Worm (Caenorhabditis elegans) whole organism, L3 larva: Measurements from ENCODE around the gene trim-21.

Experiments used
- R02D3.7 ChIP-seq: fragments of 150-350 bp; optimal IDR thresholded peaks from 2 replicates; lab custom pipeline; 2014; ENCODE audit warnings: missing biosample characterization, missing genetic modification characterization
- ZK546.5 ChIP-seq: sonication (generic microtip); optimal IDR thresholded peaks from 2 replicates; lab custom pipeline; 2017; ENCODE audit warnings: missing biosample characterization, missing genetic modification characterization
- aly-2 ChIP-seq: fragments of 150-350 bp; optimal IDR thresholded peaks from 2 replicates; lab custom pipeline; 2014; ENCODE audit warnings: missing biosample characterization, missing genetic modification characterization
- ama-1 ChIP-seq: fragments of 150-350 bp; optimal IDR thresholded peaks from 2 replicates; lab custom pipeline; 2018
- ceh-16 ChIP-seq: sonication (generic microtip); optimal IDR thresholded peaks from 2 replicates; lab custom pipeline; 2017; ENCODE audit warnings: missing biosample characterization, missing genetic modification characterization
- ceh-28 ChIP-seq: fragments of 150-350 bp; optimal IDR thresholded peaks from 2 replicates; lab custom pipeline; 2014; ENCODE audit warnings: missing biosample characterization, missing genetic modification reagents, missing genetic modification characterization
- ceh-82 ChIP-seq: fragments of 150-350 bp; optimal IDR thresholded peaks from 2 replicates; lab custom pipeline; 2014; ENCODE audit warnings: missing biosample characterization, missing genetic modification characterization
- ceh-9 ChIP-seq: sonication (generic microtip); optimal IDR thresholded peaks from 2 replicates; lab custom pipeline; 2018; ENCODE audit warnings: missing biosample characterization, missing genetic modification characterization
- egl-27 ChIP-seq: sonication (generic microtip); optimal IDR thresholded peaks from 4 replicates; lab custom pipeline; 2017; ENCODE audit warnings: missing biosample characterization, missing genetic modification reagents, missing genetic modification characterization
- egl-5 ChIP-seq: fragments of 150-350 bp; optimal IDR thresholded peaks from 2 replicates; lab custom pipeline; 2017; ENCODE audit warnings: missing biosample characterization, missing genetic modification reagents, missing genetic modification characterization, inconsistent platforms
- elt-1 ChIP-seq: fragments of 150-350 bp; optimal IDR thresholded peaks from 2 replicates; lab custom pipeline; 2014; ENCODE audit warnings: missing biosample characterization, missing genetic modification characterization
- elt-2 ChIP-seq: sonication (generic microtip); optimal IDR thresholded peaks from 2 replicates; lab custom pipeline; 2016; ENCODE audit warnings: missing genetic modification reagents, mild to moderate bottlenecking, missing genetic modification characterization, missing compliant biosample characterization
- elt-3 ChIP-seq, 3 experiments: fragments of 150-350 bp in 1 of 3; sonication (generic microtip) in 2 of 3; optimal IDR thresholded peaks; 2 replicates in 2 of 3; 4 replicates in 1 of 3; lab custom pipeline; 2014 to 2017; ENCODE audit warnings: missing biosample characterization in 3 of 3, missing genetic modification characterization in 3 of 3
- fkh-10 ChIP-seq: sonication (generic microtip); optimal IDR thresholded peaks from 2 replicates; lab custom pipeline; 2017; ENCODE audit warnings: missing biosample characterization, missing genetic modification reagents, missing genetic modification characterization
- fkh-2 ChIP-seq: fragments of 150-350 bp; optimal IDR thresholded peaks from 2 replicates; lab custom pipeline; 2014; ENCODE audit warnings: missing biosample characterization, missing genetic modification reagents, missing genetic modification characterization
- fos-1 ChIP-seq: fragments of 150-350 bp; optimal IDR thresholded peaks from 2 replicates; lab custom pipeline; 2014; ENCODE audit warnings: missing biosample characterization, missing genetic modification characterization
- hmg-11 ChIP-seq: sonication (generic microtip); optimal IDR thresholded peaks from 2 replicates; lab custom pipeline; 2016; ENCODE audit warnings: missing genetic modification characterization, missing compliant biosample characterization
- jun-1 ChIP-seq: fragments of 150-350 bp; optimal IDR thresholded peaks from 2 replicates; lab custom pipeline; 2014; ENCODE audit warnings: missing biosample characterization, missing genetic modification reagents, missing genetic modification characterization
- lin-15B ChIP-seq: fragments of 150-350 bp; optimal IDR thresholded peaks from 2 replicates; lab custom pipeline; 2014; ENCODE audit warnings: missing biosample characterization, missing genetic modification characterization
- lin-39 ChIP-seq: fragments of 150-350 bp; optimal IDR thresholded peaks from 2 replicates; lab custom pipeline; 2018; ENCODE audit warnings: missing biosample characterization, missing genetic modification reagents, missing genetic modification characterization
- mdl-1 ChIP-seq: fragments of 150-350 bp; optimal IDR thresholded peaks from 2 replicates; lab custom pipeline; 2014; ENCODE audit warnings: missing biosample characterization, missing genetic modification characterization
- mml-1 ChIP-seq: fragments of 150-350 bp; sonication (generic microtip); optimal IDR thresholded peaks from 3 replicates; lab custom pipeline; 2014; ENCODE audit warnings: missing biosample characterization, missing genetic modification characterization
- nfya-1 ChIP-seq: sonication (generic microtip); optimal IDR thresholded peaks from 2 replicates; lab custom pipeline; 2017; ENCODE audit warnings: missing genetic modification characterization, mild to moderate bottlenecking, missing compliant biosample characterization, antibody characterized with exemption, moderate library complexity; ENCODE audit not compliant: insufficient read depth
- nhr-11 ChIP-seq: fragments of 150-350 bp; optimal IDR thresholded peaks from 2 replicates; lab custom pipeline; 2014; ENCODE audit warnings: missing biosample characterization, missing genetic modification characterization
- nhr-237 ChIP-seq: fragments of 150-350 bp; optimal IDR thresholded peaks from 2 replicates; lab custom pipeline; 2014; ENCODE audit warnings: missing biosample characterization, missing genetic modification characterization
- nhr-43 ChIP-seq: sonication (generic microtip); optimal IDR thresholded peaks from 2 replicates; lab custom pipeline; 2016; ENCODE audit warnings: mild to moderate bottlenecking, missing genetic modification characterization, missing compliant biosample characterization; ENCODE audit not compliant: poor library complexity, severe bottlenecking
- nhr-67 ChIP-seq: fragments of 150-350 bp; optimal IDR thresholded peaks from 2 replicates; lab custom pipeline; 2014; ENCODE audit warnings: missing biosample characterization, missing genetic modification characterization
- nhr-76 ChIP-seq: fragments of 150-350 bp; sonication (generic microtip); optimal IDR thresholded peaks from 5 replicates; lab custom pipeline; 2014; ENCODE audit warnings: missing biosample characterization, missing genetic modification characterization
- nhr-77 ChIP-seq: fragments of 150-350 bp; optimal IDR thresholded peaks from 2 replicates; lab custom pipeline; 2014; ENCODE audit warnings: missing biosample characterization, missing genetic modification characterization
- pqm-1 ChIP-seq: fragments of 150-350 bp; optimal IDR thresholded peaks from 2 replicates; lab custom pipeline; 2017; ENCODE audit warnings: missing biosample characterization, missing genetic modification characterization, inconsistent platforms
- snpc-4 ChIP-seq: fragments of 150-350 bp; optimal IDR thresholded peaks from 2 replicates; lab custom pipeline; 2014; ENCODE audit warnings: missing biosample characterization, missing genetic modification characterization
- tbx-2 ChIP-seq: sonication (generic microtip); optimal IDR thresholded peaks from 2 replicates; lab custom pipeline; 2016; ENCODE audit warnings: mild to moderate bottlenecking, missing genetic modification characterization, missing compliant biosample characterization
- unc-39 ChIP-seq: sonication (generic microtip); optimal IDR thresholded peaks from 4 replicates; lab custom pipeline; 2017; ENCODE audit warnings: missing biosample characterization, missing genetic modification characterization
- unc-62 ChIP-seq: fragments of 150-350 bp; sonication (generic microtip); optimal IDR thresholded peaks from 4 replicates; lab custom pipeline; 2014; ENCODE audit warnings: missing biosample characterization, missing genetic modification reagents, missing genetic modification characterization
- zag-1 ChIP-seq: fragments of 150-350 bp; optimal IDR thresholded peaks from 2 replicates; lab custom pipeline; 2014; ENCODE audit warnings: missing biosample characterization, missing genetic modification characterization
- ztf-11 ChIP-seq: fragments of 150-350 bp; optimal IDR thresholded peaks from 2 replicates; lab custom pipeline; 2014; ENCODE audit warnings: missing biosample characterization, missing genetic modification characterization
- ztf-4 ChIP-seq: fragments of 150-350 bp; optimal IDR thresholded peaks from 2 replicates; lab custom pipeline; 2014; ENCODE audit warnings: missing biosample characterization, missing genetic modification characterization

The trim-21 gene

ce11 chrII:2295817-2296315 is 16.8 kb downstream of the trim-21 start, which contains the start of gene fbxc-25:
Gene fbxc-25, minus strand, starts transcription at chrII:2296265.
- TF ChIP-seq fkh-2 (tag; lab: Kevin White, UChicago) (no peak), tbx-2 (tag; lab: Kevin White, UChicago) (no peak), nhr-43 (tag; lab: Kevin White, UChicago) (no peak), elt-1 (tag; lab: Kevin White, UChicago) (no peak), fkh-10 (GFP tag; lab: Kevin White, UChicago) (no peak), mml-1 (tag; lab: Kevin White, UChicago) (no peak), nhr-67 (no peak), egl-27 (tag; lab: Kevin White, UChicago) (no peak), jun-1 (tag; lab: Kevin White, UChicago) (no peak), R02D3.7 (no peak), aly-2 (tag; lab: Kevin White, UChicago) (no peak), ceh-16 (tag; lab: Kevin White, UChicago) (no peak), pqm-1 (tag; lab: Kevin White, UChicago) (no peak), lin-15B (no peak), egl-5 (tag; lab: Kevin White, UChicago) (no peak), unc-62 (no peak), elt-3 (tag; optimal IDR thresholded peaks at IDR 0.05; lab: Kevin White, UChicago) (no peak)

ce11 chrII:2292549-2292948 is 20.1 kb downstream of the trim-21 start:
- TF ChIP-seq pqm-1 (tag; lab: Kevin White, UChicago) (peak; percentile 1), ztf-4 (tag; lab: Kevin White, UChicago) (no peak), snpc-4 (tag; lab: Kevin White, UChicago) (no peak), ztf-11 (no peak), lin-39 (tag; lab: Kevin White, UChicago) (no peak), R02D3.7 (no peak), nhr-43 (tag; lab: Kevin White, UChicago) (no peak), hmg-11 (tag; lab: Kevin White, UChicago) (no peak), ceh-28 (tag; lab: Kevin White, UChicago) (no peak), elt-2 (peak; percentile 46)
- TF ChIP-seq, all 47 proteins: peak for 2

- TF ChIP-seq mdl-1 (tag; lab: Kevin White, UChicago) (no peak), tbx-2 (tag; lab: Kevin White, UChicago) (no peak), egl-27 (tag; lab: Kevin White, UChicago) (no peak), fkh-10 (GFP tag; lab: Kevin White, UChicago) (no peak), zag-1 (tag; lab: Kevin White, UChicago) (no peak), ceh-82 (tag; lab: Kevin White, UChicago) (no peak), ceh-9 (no peak), nhr-76 (tag; lab: Kevin White, UChicago) (no peak), hmg-11 (tag; lab: Kevin White, UChicago) (no peak), jun-1 (tag; lab: Kevin White, UChicago) (no peak), nhr-11 (tag; lab: Kevin White, UChicago) (no peak), nhr-237 (tag; lab: Kevin White, UChicago) (no peak)
Observed at ce11 chrII:2292027-2292426, 20.6 kb downstream of the trim-21 start, which contains the start of gene K09F6.7. Gene K09F6.7, minus strand, starts transcription at chrII:2292127.

- no peak for TF ChIP-seq ceh-9
- TF ChIP-seq pqm-1 (tag; lab: Kevin White, UChicago), result no peak
- TF ChIP-seq lin-39 (tag; lab: Kevin White, UChicago), result peak; percentile 54
- TF ChIP-seq ceh-82 (tag; lab: Kevin White, UChicago), result peak; percentile 24
- peak; percentile 11 for TF ChIP-seq unc-62
Observed at ce11 chrII:2289441-2289840, 23.2 kb downstream of the trim-21 start.

- no peak for TF ChIP-seq aly-2 (tag; lab: Kevin White, UChicago)
- peak; percentile 33 for TF ChIP-seq lin-39 (tag; lab: Kevin White, UChicago)
Observed at ce11 chrII:2288798-2289197, 23.8 kb downstream of the trim-21 start, which contains the start of the genes K09F6.10 and K09F6.13. Gene K09F6.10, minus strand, starts transcription at chrII:2288883. Gene K09F6.13, plus strand, starts transcription at chrII:2289114.

- TF ChIP-seq ama-1, result no peak
- TF ChIP-seq ztf-11, result no peak
- no peak for TF ChIP-seq fkh-10 (GFP tag; lab: Kevin White, UChicago)
- TF ChIP-seq ZK546.5 (tag; lab: Kevin White, UChicago), result no peak
- no peak for TF ChIP-seq nhr-11 (tag; lab: Kevin White, UChicago)
- TF ChIP-seq fos-1 (tag; lab: Kevin White, UChicago), result no peak
- no peak for TF ChIP-seq ceh-9
- no peak for TF ChIP-seq nhr-77 (tag; lab: Kevin White, UChicago)
- TF ChIP-seq nfya-1 (tag; lab: Kevin White, UChicago), result no peak
- no peak for TF ChIP-seq R02D3.7
- TF ChIP-seq snpc-4 (tag; lab: Kevin White, UChicago), result no peak
- TF ChIP-seq elt-2, result no peak
- no peak for TF ChIP-seq unc-39 (tag; lab: Kevin White, UChicago)
- TF ChIP-seq elt-3 (tag; optimal IDR thresholded peaks at IDR 0.05; lab: Kevin White, UChicago), result no peak
Observed at ce11 chrII:2284703-2285102, 27.9 kb downstream of the trim-21 start.
